Worm (Caenorhabditis elegans): ENCODE results near the gene fbxa-22.

fbxa-22 gene

ce11 chrIII:926216-926615 is 12.5 kb upstream of the fbxa-22 start, which contains the start of gene pef-1:
TSS of gene pef-1 (minus strand) at chrIII:926316.
- no peak for TF ChIP-seq sox-2 (GFP tag; IDR thresholded peaks at IDR 0.05)
- TF ChIP-seq zip-5 (tag; optimal IDR thresholded peaks at IDR 0.05) = no peak
- TF ChIP-seq pha-2 (tag; optimal IDR thresholded peaks at IDR 0.05) = no peak
- no peak for TF ChIP-seq ttx-3 (tag; optimal IDR thresholded peaks at IDR 0.05)
- no peak for TF ChIP-seq ceh-31 (tag; optimal IDR thresholded peaks at IDR 0.05)
- TF ChIP-seq unc-86 (tag; optimal IDR thresholded peaks at IDR 0.05) = no peak
- TF ChIP-seq dmd-4 (tag; optimal IDR thresholded peaks at IDR 0.05; ENCODE audit: borderline replicate concordance) = no peak
- TF ChIP-seq pqm-1 (tag; optimal IDR thresholded peaks at IDR 0.05) = no peak

ce11 chrIII:931405-931804 is 7.3 kb upstream of the fbxa-22 start:
- TF ChIP-seq ref-2 (tag; optimal IDR thresholded peaks at IDR 0.05) (peak; percentile 53), F13H6.1 (tag; optimal IDR thresholded peaks at IDR 0.05) (peak; percentile 79), unc-86 (tag; optimal IDR thresholded peaks at IDR 0.05) (peak; percentile 35), zip-5 (tag; optimal IDR thresholded peaks at IDR 0.05) (peak; percentile 34), rnt-1 (tag; optimal IDR thresholded peaks at IDR 0.05) (peak; percentile 65), pha-2 (tag; optimal IDR thresholded peaks at IDR 0.05) (peak; percentile 18), lim-6 (tag; optimal IDR thresholded peaks at IDR 0.05) (peak; percentile 91), pag-3 (tag; optimal IDR thresholded peaks at IDR 0.05; ENCODE audit: borderline replicate concordance) (peak; percentile 97), madf-2 (tag; optimal IDR thresholded peaks at IDR 0.05) (peak; percentile 97), ceh-24 (tag; optimal IDR thresholded peaks at IDR 0.05) (peak; percentile 12), sox-4 (tag; optimal IDR thresholded peaks at IDR 0.05) (peak; percentile 94), eyg-1 (tag; optimal IDR thresholded peaks at IDR 0.05) (peak; percentile 57), hlh-13 (GFP tag; optimal IDR thresholded peaks at IDR 0.05) (peak; percentile 95), ceh-18 (tag; optimal IDR thresholded peaks at IDR 0.05) (peak; percentile 34), hlh-8 (tag; optimal IDR thresholded peaks at IDR 0.05) (peak; percentile 91), ceh-6 (GFP tag; optimal IDR thresholded peaks at IDR 0.05) (peak; percentile 32), ttx-3 (tag; optimal IDR thresholded peaks at IDR 0.05) (peak; percentile 41), che-1 (tag; optimal IDR thresholded peaks at IDR 0.05) (peak; percentile 84), tbx-7 (tag; optimal IDR thresholded peaks at IDR 0.05) (peak; percentile 62), ceh-48 (tag; optimal IDR thresholded peaks at IDR 0.05) (peak; percentile 74), Y22D7AL.16 (tag; optimal IDR thresholded peaks at IDR 0.05) (peak; percentile 97), unc-42 (tag; optimal IDR thresholded peaks at IDR 0.05) (peak; percentile 67), C38D4.7 (GFP tag; optimal IDR thresholded peaks at IDR 0.05) (peak; percentile 66), fkh-6 (tag; optimal IDR thresholded peaks at IDR 0.05) (peak; percentile 90), ets-4 (tag; optimal IDR thresholded peaks at IDR 0.05) (peak; percentile 83), pat-9 (tag; optimal IDR thresholded peaks at IDR 0.05) (peak; percentile 89), sdc-2 (tag; optimal IDR thresholded peaks at IDR 0.05) (peak; percentile 72), ceh-31 (tag; optimal IDR thresholded peaks at IDR 0.05) (peak; percentile 81), npax-4 (tag; optimal IDR thresholded peaks at IDR 0.05) (peak; percentile 79), mec-3 (tag; optimal IDR thresholded peaks at IDR 0.05; ENCODE audit: borderline replicate concordance) (peak; percentile 76), gmeb-2 (tag; optimal IDR thresholded peaks at IDR 0.05) (peak; percentile 80), syd-9 (tag; optimal IDR thresholded peaks at IDR 0.05) (peak; percentile 63), K02D7.2 (tag; optimal IDR thresholded peaks at IDR 0.05) (peak; percentile 84), C08G9.2 (tag; optimal IDR thresholded peaks at IDR 0.05) (peak; percentile 76), tbx-2 (tag; optimal IDR thresholded peaks at IDR 0.05) (peak; percentile 97), fax-1 (tag; optimal IDR thresholded peaks at IDR 0.05) (peak; percentile 79), ceh-14 (tag; optimal IDR thresholded peaks at IDR 0.05) (peak; percentile 83), pqm-1 (tag; optimal IDR thresholded peaks at IDR 0.05) (peak; percentile 96), ztf-16 (tag; optimal IDR thresholded peaks at IDR 0.05) (peak; percentile 42), ceh-2 (tag; optimal IDR thresholded peaks at IDR 0.05) (peak; percentile 45), ceh-19 (GFP tag; optimal IDR thresholded peaks at IDR 0.05) (peak; percentile 91), ceh-34 (tag; optimal IDR thresholded peaks at IDR 0.05) (peak; percentile 84), lin-11 (tag; optimal IDR thresholded peaks at IDR 0.05) (peak; percentile 94), elt-2 (tag; optimal IDR thresholded peaks at IDR 0.05) (peak; percentile 19), hlh-6 (tag; optimal IDR thresholded peaks at IDR 0.05) (peak; percentile 88), T23F11.4 (GFP tag; optimal IDR thresholded peaks at IDR 0.05) (peak; percentile 56), elt-4 (tag; optimal IDR thresholded peaks at IDR 0.05) (peak; percentile 97)

All from whole organism, late embryonic.